Worm (Caenorhabditis elegans): ENCODE results near the gene T26A5.8.

DNA sequence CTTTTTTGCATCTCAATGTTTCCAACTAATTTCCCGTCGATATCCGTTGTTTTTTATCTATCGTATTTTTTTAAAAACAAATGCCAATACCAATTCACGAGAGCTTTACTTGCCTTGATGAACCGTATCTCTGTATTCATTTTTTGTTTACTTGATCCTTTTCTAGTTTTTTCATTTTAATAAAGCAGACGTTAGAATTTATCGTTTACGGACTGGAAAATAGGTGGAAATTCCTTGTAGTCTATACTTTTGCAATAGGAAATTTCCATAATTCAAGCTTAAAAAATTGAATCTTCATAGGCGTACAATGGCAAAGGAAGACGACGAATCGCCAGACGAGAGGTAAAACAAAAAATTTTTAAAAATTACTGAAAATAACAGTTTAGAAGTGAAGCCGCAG lies 2.8 kb downstream of the T26A5.8 start, which contains the start of gene algn-1:
- TF ChIP-seq flt-1 (GFP tag; IDR thresholded peaks at IDR 0.05) = no peak
- TF ChIP-seq ztf-23 (GFP tag; IDR thresholded peaks at IDR 0.05) = no peak
- TF ChIP-seq tab-1 (GFP tag; IDR thresholded peaks at IDR 0.05) = no peak
- no peak for TF ChIP-seq ztf-29 (GFP tag; IDR thresholded peaks at IDR 0.05)
- no peak for TF ChIP-seq klf-2 (GFP tag; conservative IDR thresholded peaks at IDR 0.05)
- TF ChIP-seq cog-1 (tag; optimal IDR thresholded peaks at IDR 0.05) = no peak
- no peak for TF ChIP-seq med-1 (GFP tag; optimal IDR thresholded peaks at IDR 0.05; ENCODE audit: insufficient read depth)
